Worm (Caenorhabditis elegans): ENCODE data around the gene lsm-1.

The lsm-1 gene

ce11 chrII:11129517-11129916, 2.8 kb downstream of the lsm-1 start, which contains the start of gene F40F8.12:
Gene F40F8.12 (plus strand): TSS chrII:11129817.
- TF ChIP-seq sea-1 (GFP tag; conservative IDR thresholded peaks at IDR 0.05) (no peak), aly-1 (tag; optimal IDR thresholded peaks at IDR 0.05) (no peak)

- no peak for TF ChIP-seq ceh-13 (GFP tag; optimal IDR thresholded peaks at IDR 0.05)
- TF ChIP-seq scrt-1 (GFP tag; IDR thresholded peaks at IDR 0.05), result no peak
- TF ChIP-seq pes-1 (GFP tag; IDR thresholded peaks at IDR 0.05), result no peak
- no peak for TF ChIP-seq ets-7 (tag; optimal IDR thresholded peaks at IDR 0.05)
- TF ChIP-seq ama-1 (optimal IDR thresholded peaks at IDR 0.05), result no peak
- TF ChIP-seq tra-4 (tag; optimal IDR thresholded peaks at IDR 0.05), result no peak
These were observed 5.8 kb downstream of the lsm-1 start, which contains the start of gene F40F8.11 for ce11 chrII:11132542-11132941. Gene F40F8.11 (minus strand): TSS chrII:11132590.

- TF ChIP-seq ceh-13 (GFP tag; optimal IDR thresholded peaks at IDR 0.05) (no peak), ceh-36 (tag; optimal IDR thresholded peaks at IDR 0.05) (no peak), hnd-1 (tag; optimal IDR thresholded peaks at IDR 0.05) (no peak), F13C5.2 (tag; optimal IDR thresholded peaks at IDR 0.05) (no peak), sea-1 (GFP tag; conservative IDR thresholded peaks at IDR 0.05) (no peak), aly-1 (tag; optimal IDR thresholded peaks at IDR 0.05) (no peak), ama-1 (optimal IDR thresholded peaks at IDR 0.05) (no peak), hmg-4 (GFP tag; optimal IDR thresholded peaks at IDR 0.05) (no peak), tra-4 (tag; optimal IDR thresholded peaks at IDR 0.05) (no peak), ets-7 (tag; optimal IDR thresholded peaks at IDR 0.05) (no peak), scrt-1 (GFP tag; IDR thresholded peaks at IDR 0.05) (no peak), B0310.2 (tag; optimal IDR thresholded peaks at IDR 0.05) (no peak), tbx-11 (GFP tag; IDR thresholded peaks at IDR 0.05) (no peak), pes-1 (GFP tag; IDR thresholded peaks at IDR 0.05) (no peak), tbx-37 (GFP tag; conservative IDR thresholded peaks at IDR 0.05) (no peak), hmbx-1 (tag; optimal IDR thresholded peaks at IDR 0.05) (no peak), flt-1 (GFP tag; IDR thresholded peaks at IDR 0.05) (no peak)
These were observed 8.1 kb downstream of the lsm-1 start, which contains the start of gene F40F8.5 for ce11 chrII:11134828-11135227. Gene F40F8.5 (minus strand): TSS chrII:11134928.

- TF ChIP-seq F13C5.2 (tag; optimal IDR thresholded peaks at IDR 0.05) (no peak), tbx-11 (GFP tag; IDR thresholded peaks at IDR 0.05) (no peak), tbx-37 (GFP tag; conservative IDR thresholded peaks at IDR 0.05) (no peak), tra-4 (tag; optimal IDR thresholded peaks at IDR 0.05) (no peak), ets-7 (tag; optimal IDR thresholded peaks at IDR 0.05) (no peak), hnd-1 (tag; optimal IDR thresholded peaks at IDR 0.05) (no peak), ceh-13 (GFP tag; optimal IDR thresholded peaks at IDR 0.05) (no peak), pes-1 (GFP tag; IDR thresholded peaks at IDR 0.05) (no peak), ceh-36 (tag; optimal IDR thresholded peaks at IDR 0.05) (no peak), B0310.2 (tag; optimal IDR thresholded peaks at IDR 0.05) (no peak), flt-1 (GFP tag; IDR thresholded peaks at IDR 0.05) (no peak), hmbx-1 (tag; optimal IDR thresholded peaks at IDR 0.05) (no peak), aly-1 (tag; optimal IDR thresholded peaks at IDR 0.05) (no peak)
These were observed 9.0 kb downstream of the lsm-1 start for ce11 chrII:11135773-11136172.

ce11 chrII:11140140-11140539, 13.4 kb downstream of the lsm-1 start, which contains the start of gene F40F8.4:
Gene F40F8.4 (minus strand): TSS chrII:11140240.
- TF ChIP-seq ama-1 (optimal IDR thresholded peaks at IDR 0.05), result no peak
- TF ChIP-seq B0310.2 (tag; optimal IDR thresholded peaks at IDR 0.05), result no peak
- no peak for TF ChIP-seq scrt-1 (GFP tag; IDR thresholded peaks at IDR 0.05)
- TF ChIP-seq ceh-13 (GFP tag; optimal IDR thresholded peaks at IDR 0.05), result no peak
- no peak for TF ChIP-seq pes-1 (GFP tag; IDR thresholded peaks at IDR 0.05)
- TF ChIP-seq aly-1 (tag; optimal IDR thresholded peaks at IDR 0.05), result no peak
- no peak for TF ChIP-seq hmbx-1 (tag; optimal IDR thresholded peaks at IDR 0.05)
- TF ChIP-seq tra-4 (tag; optimal IDR thresholded peaks at IDR 0.05), result no peak
- no peak for TF ChIP-seq ets-7 (tag; optimal IDR thresholded peaks at IDR 0.05)
- no peak for TF ChIP-seq hnd-1 (tag; optimal IDR thresholded peaks at IDR 0.05)
- no peak for TF ChIP-seq hmg-4 (GFP tag; optimal IDR thresholded peaks at IDR 0.05)
- no peak for TF ChIP-seq ceh-36 (tag; optimal IDR thresholded peaks at IDR 0.05)
- TF ChIP-seq sea-1 (GFP tag; conservative IDR thresholded peaks at IDR 0.05), result no peak
- TF ChIP-seq flt-1 (GFP tag; IDR thresholded peaks at IDR 0.05), result no peak
- no peak for TF ChIP-seq F13C5.2 (tag; optimal IDR thresholded peaks at IDR 0.05)
- no peak for TF ChIP-seq tbx-11 (GFP tag; IDR thresholded peaks at IDR 0.05)

- TF ChIP-seq B0310.2 (tag; optimal IDR thresholded peaks at IDR 0.05) (no peak), aly-1 (tag; optimal IDR thresholded peaks at IDR 0.05) (no peak), tbx-37 (GFP tag; conservative IDR thresholded peaks at IDR 0.05) (no peak), tra-4 (tag; optimal IDR thresholded peaks at IDR 0.05) (no peak), ama-1 (optimal IDR thresholded peaks at IDR 0.05) (no peak), F13C5.2 (tag; optimal IDR thresholded peaks at IDR 0.05) (no peak), hnd-1 (tag; optimal IDR thresholded peaks at IDR 0.05) (no peak), hmbx-1 (tag; optimal IDR thresholded peaks at IDR 0.05) (no peak), ets-7 (tag; optimal IDR thresholded peaks at IDR 0.05) (no peak), pes-1 (GFP tag; IDR thresholded peaks at IDR 0.05) (no peak), ceh-13 (GFP tag; optimal IDR thresholded peaks at IDR 0.05) (no peak), hmg-4 (GFP tag; optimal IDR thresholded peaks at IDR 0.05) (no peak), flt-1 (GFP tag; IDR thresholded peaks at IDR 0.05) (no peak), ceh-36 (tag; optimal IDR thresholded peaks at IDR 0.05) (no peak), scrt-1 (GFP tag; IDR thresholded peaks at IDR 0.05) (no peak), sea-1 (GFP tag; conservative IDR thresholded peaks at IDR 0.05) (no peak), tbx-11 (GFP tag; IDR thresholded peaks at IDR 0.05) (no peak)
These were observed 15.8 kb downstream of the lsm-1 start, which contains the start of gene arrd-6 for ce11 chrII:11142571-11142970. Gene arrd-6 (plus strand): TSS chrII:11142739.

- no peak for TF ChIP-seq aly-1 (tag; optimal IDR thresholded peaks at IDR 0.05)
- no peak for TF ChIP-seq hnd-1 (tag; optimal IDR thresholded peaks at IDR 0.05)
- no peak for TF ChIP-seq ets-7 (tag; optimal IDR thresholded peaks at IDR 0.05)
- TF ChIP-seq ama-1 (optimal IDR thresholded peaks at IDR 0.05), result no peak
- TF ChIP-seq ceh-36 (tag; optimal IDR thresholded peaks at IDR 0.05), result no peak
- TF ChIP-seq hmg-4 (GFP tag; optimal IDR thresholded peaks at IDR 0.05), result no peak
- TF ChIP-seq tra-4 (tag; optimal IDR thresholded peaks at IDR 0.05), result no peak
- no peak for TF ChIP-seq B0310.2 (tag; optimal IDR thresholded peaks at IDR 0.05)
- TF ChIP-seq tbx-11 (GFP tag; IDR thresholded peaks at IDR 0.05), result no peak
- TF ChIP-seq tbx-37 (GFP tag; conservative IDR thresholded peaks at IDR 0.05), result no peak
- no peak for TF ChIP-seq flt-1 (GFP tag; IDR thresholded peaks at IDR 0.05)
- TF ChIP-seq ceh-13 (GFP tag; optimal IDR thresholded peaks at IDR 0.05), result no peak
- no peak for TF ChIP-seq scrt-1 (GFP tag; IDR thresholded peaks at IDR 0.05)
These were observed 23.3 kb downstream of the lsm-1 start for ce11 chrII:11149866-11150685.

Data from whole organism, early embryonic.